Fruit fly (Drosophila melanogaster) whole organism, embryonic: Measurements from ENCODE around the gene Or85a.

Source experiments
- ATbp ChIP-seq: fragments of 200-800 bp; sonication (Bioruptor generic); optimal IDR thresholded peaks from 2 replicates; lab custom pipeline; 2017; ENCODE audit warnings: missing biosample characterization, mild to moderate bottlenecking, missing genetic modification characterization, missing genetic modification reagents
- CG10274 ChIP-seq: fragments of 200-800 bp; sonication (Bioruptor generic); optimal IDR thresholded peaks from 3 replicates; lab custom pipeline; 2017; ENCODE audit warnings: missing biosample characterization, mild to moderate bottlenecking, missing genetic modification characterization
- CG10654 ChIP-seq: fragments of 200-800 bp; sonication (Bioruptor generic); optimal IDR thresholded peaks from 2 replicates; lab custom pipeline; 2016; ENCODE audit warnings: missing biosample characterization, missing genetic modification characterization
- CG12299 ChIP-seq: fragments of 200-800 bp; sonication (Bioruptor generic); optimal IDR thresholded peaks from 2 replicates; lab custom pipeline; 2018; ENCODE audit warnings: missing biosample characterization, mild to moderate bottlenecking, missing genetic modification characterization
- CG13424 ChIP-seq: fragments of 200-800 bp; sonication (Bioruptor generic); optimal IDR thresholded peaks from 2 replicates; lab custom pipeline; 2019; ENCODE audit warnings: missing biosample characterization, mild to moderate bottlenecking, missing genetic modification characterization, moderate library complexity
- CG14014 ChIP-seq: fragments of 200-800 bp; sonication (Bioruptor generic); IDR thresholded peaks from 2 replicates; pipeline ENCODE4 v1.3.6; 2022; ENCODE audit warnings: missing biosample characterization, missing genetic modification characterization
- CG1602 ChIP-seq: fragments of 200-800 bp; sonication (Bioruptor generic); optimal IDR thresholded peaks from 3 replicates; lab custom pipeline; 2016; ENCODE audit warnings: missing biosample characterization, missing genetic modification characterization
- CG1603 ChIP-seq: fragments of 200-800 bp; sonication (Bioruptor generic); optimal IDR thresholded peaks from 2 replicates; lab custom pipeline; 2019; ENCODE audit warnings: missing biosample characterization, mild to moderate bottlenecking, missing genetic modification characterization, moderate library complexity
- CG16813 ChIP-seq: fragments of 200-800 bp; sonication (Bioruptor generic); IDR thresholded peaks from 3 replicates; pipeline ENCODE4 v1.3.6; 2022; ENCODE audit warnings: missing biosample characterization, missing genetic modification characterization; ENCODE audit not compliant: partially characterized antibody
- CG16863 ChIP-seq: fragments of 200-800 bp; sonication (Bioruptor generic); optimal IDR thresholded peaks from 3 replicates; lab custom pipeline; 2016; ENCODE audit warnings: missing biosample characterization, missing genetic modification characterization
- CG17359 ChIP-seq: fragments of 200-800 bp; sonication (Bioruptor generic); optimal IDR thresholded peaks from 3 replicates; lab custom pipeline; 2018; ENCODE audit warnings: missing biosample characterization, mild to moderate bottlenecking, missing genetic modification characterization, moderate library complexity
- CG17829 ChIP-seq: fragments of 200-800 bp; optimal IDR thresholded peaks from 2 replicates; lab custom pipeline; 2019; ENCODE audit warnings: missing biosample characterization, mild to moderate bottlenecking, missing genetic modification characterization, moderate library complexity
- CG2199 ChIP-seq: fragments of 200-800 bp; sonication (Bioruptor generic); IDR thresholded peaks from 3 replicates; pipeline ENCODE4 v1.3.6; 2022; ENCODE audit warnings: missing biosample characterization, missing genetic modification characterization
- CG2202 ChIP-seq: fragments of 200-800 bp; sonication (Bioruptor generic); optimal IDR thresholded peaks from 2 replicates; lab custom pipeline; 2018; ENCODE audit warnings: missing biosample characterization, mild to moderate bottlenecking, missing genetic modification characterization
- CG2678 ChIP-seq: fragments of 200-800 bp; sonication (Bioruptor generic); optimal IDR thresholded peaks from 3 replicates; lab custom pipeline; 2019; ENCODE audit warnings: missing biosample characterization, mild to moderate bottlenecking, missing genetic modification characterization, moderate library complexity
- CG2712 ChIP-seq: fragments of 200-800 bp; optimal IDR thresholded peaks from 3 replicates; lab custom pipeline; 2019; ENCODE audit warnings: missing biosample characterization, mild to moderate bottlenecking, missing genetic modification characterization, moderate library complexity
- CG30020 ChIP-seq: fragments of 200-800 bp; optimal IDR thresholded peaks from 2 replicates; lab custom pipeline; 2019; ENCODE audit warnings: missing biosample characterization, mild to moderate bottlenecking, missing genetic modification characterization, moderate library complexity
- CG3281 ChIP-seq: fragments of 200-800 bp; sonication (Bioruptor generic); optimal IDR thresholded peaks from 3 replicates; lab custom pipeline; 2017; ENCODE audit warnings: missing biosample characterization, mild to moderate bottlenecking, missing genetic modification characterization
- CG34376 ChIP-seq: fragments of 200-800 bp; sonication (Bioruptor generic); optimal IDR thresholded peaks from 2 replicates; lab custom pipeline; 2018; ENCODE audit warnings: missing biosample characterization, mild to moderate bottlenecking, missing genetic modification characterization
- CG6683 ChIP-seq: fragments of 200-800 bp; sonication (Bioruptor generic); optimal IDR thresholded peaks from 2 replicates; lab custom pipeline; 2017; ENCODE audit warnings: missing biosample characterization, mild to moderate bottlenecking, missing genetic modification characterization, missing genetic modification reagents
- CG7928 ChIP-seq: fragments of 200-800 bp; sonication (Bioruptor generic); optimal IDR thresholded peaks from 2 replicates; lab custom pipeline; 2017; ENCODE audit warnings: missing biosample characterization, mild to moderate bottlenecking, missing genetic modification characterization
- CG7987 ChIP-seq: fragments of 200-800 bp; sonication (Bioruptor generic); optimal IDR thresholded peaks from 2 replicates; lab custom pipeline; 2018; ENCODE audit warnings: missing biosample characterization, mild to moderate bottlenecking, missing genetic modification characterization, moderate library complexity
- CG8290 ChIP-seq, 3 experiments: fragments of 200-800 bp; sonication (Bioruptor generic); optimal IDR thresholded peaks; 2 replicates each; lab custom pipeline; 2016 to 2019; ENCODE audit warnings: missing biosample characterization in 3 of 3, missing genetic modification characterization in 3 of 3, mild to moderate bottlenecking in 2 of 3, moderate library complexity in 1 of 3
- CG9932 ChIP-seq: fragments of 200-800 bp; sonication (Bioruptor generic); IDR thresholded peaks from 2 replicates; pipeline ENCODE4 v1.3.6; 2022; ENCODE audit warnings: missing biosample characterization, missing genetic modification characterization
- Dad ChIP-seq: fragments of 200-800 bp; sonication (Bioruptor generic); optimal IDR thresholded peaks from 3 replicates; lab custom pipeline; 2016; ENCODE audit warnings: missing biosample characterization, missing genetic modification characterization
- Elba2 ChIP-seq: fragments of 200-800 bp; sonication (Bioruptor generic); optimal IDR thresholded peaks from 3 replicates; lab custom pipeline; 2016; ENCODE audit warnings: missing biosample characterization, missing genetic modification characterization
- Ets65A ChIP-seq: fragments of 200-800 bp; sonication (Bioruptor generic); peaks from one replicate; lab custom pipeline; 2016; ENCODE audit warnings: missing biosample characterization, missing genetic modification characterization
- GATAe ChIP-seq: fragments of 200-800 bp; sonication (Bioruptor generic); conservative IDR thresholded peaks from 2 replicates; pipeline ENCODE4 v1.3.6; 2022; ENCODE audit warnings: missing biosample characterization, missing genetic modification characterization
- H2.0 ChIP-seq: fragments of 200-800 bp; sonication (Bioruptor generic); IDR thresholded peaks from 2 replicates; pipeline ENCODE4 v1.3.6; 2022; ENCODE audit warnings: missing biosample characterization, missing genetic modification characterization
- HmgZ ChIP-seq: fragments of 200-800 bp; sonication (Bioruptor generic); optimal IDR thresholded peaks from 2 replicates; lab custom pipeline; 2018; ENCODE audit warnings: missing biosample characterization, mild to moderate bottlenecking, missing genetic modification characterization
- Hr78 ChIP-seq, 2 experiments: fragments of 200-800 bp in 1 of 2; fragments of >200 bp in 1 of 2; sonication (Bioruptor generic) in 1 of 2; optimal IDR thresholded peaks; 2 replicates each; lab custom pipeline; 2017 to 2019; ENCODE audit warnings: missing biosample characterization in 2 of 2, missing genetic modification characterization in 2 of 2, mild to moderate bottlenecking in 1 of 2, moderate library complexity in 1 of 2
- MBD-R2 ChIP-seq: fragments of 200-800 bp; sonication (Bioruptor generic); IDR thresholded peaks from 2 replicates; pipeline ENCODE4 v1.3.6; 2022; ENCODE audit warnings: missing biosample characterization, missing genetic modification characterization
- MESR4 ChIP-seq: fragments of 200-800 bp; sonication (Bioruptor generic); optimal IDR thresholded peaks from 2 replicates; lab custom pipeline; 2018; ENCODE audit warnings: missing biosample characterization, mild to moderate bottlenecking, missing genetic modification characterization, moderate library complexity
- Meics ChIP-seq: fragments of 200-800 bp; sonication (Bioruptor generic); optimal IDR thresholded peaks from 2 replicates; lab custom pipeline; 2017; ENCODE audit warnings: missing biosample characterization, mild to moderate bottlenecking, missing genetic modification characterization
- Neu2 ChIP-seq: fragments of 200-800 bp; sonication (Bioruptor generic); optimal IDR thresholded peaks from 3 replicates; lab custom pipeline; 2016; ENCODE audit warnings: missing biosample characterization, missing genetic modification characterization, borderline replicate concordance
- Pdp1 ChIP-seq, 2 experiments: fragments of 200-800 bp; sonication (Bioruptor generic); optimal IDR thresholded peaks; 3 replicates each; lab custom pipeline; 2016; ENCODE audit warnings: missing biosample characterization in 2 of 2, missing genetic modification characterization in 2 of 2, mild to moderate bottlenecking in 1 of 2, moderate library complexity in 1 of 2
- Rfx ChIP-seq: fragments of 200-800 bp; sonication (Bioruptor generic); IDR thresholded peaks from 2 replicates; pipeline ENCODE4 v1.3.6; 2022; ENCODE audit warnings: missing biosample characterization, missing genetic modification characterization
- Xbp1 ChIP-seq: fragments of 200-800 bp; sonication (Bioruptor generic); optimal IDR thresholded peaks from 3 replicates; lab custom pipeline; 2016; ENCODE audit warnings: missing biosample characterization, mild to moderate bottlenecking, missing genetic modification characterization
- ase ChIP-seq: fragments of 200-800 bp; sonication (Bioruptor generic); IDR thresholded peaks from 3 replicates; pipeline ENCODE4 v1.3.6; 2022; ENCODE audit warnings: missing biosample characterization, missing genetic modification characterization
- chinmo ChIP-seq: fragments of 200-800 bp; sonication (Bioruptor generic); IDR thresholded peaks from 4 replicates; pipeline ENCODE4 v1.3.6; 2022; ENCODE audit warnings: missing biosample characterization, missing genetic modification characterization; ENCODE audit not compliant: partially characterized antibody
- chm ChIP-seq: fragments of 200-800 bp; sonication (Bioruptor generic); IDR thresholded peaks from 2 replicates; pipeline ENCODE4 v1.3.6; 2022; ENCODE audit warnings: missing biosample characterization, missing genetic modification characterization
- crp ChIP-seq, 2 experiments: fragments of 200-800 bp; sonication (Bioruptor generic); optimal IDR thresholded peaks; 2 replicates in 1 of 2; 3 replicates in 1 of 2; lab custom pipeline; 2017; ENCODE audit warnings: missing biosample characterization in 2 of 2, missing genetic modification characterization in 2 of 2, mild to moderate bottlenecking in 1 of 2, moderate library complexity in 1 of 2
- eve ChIP-seq, 2 experiments: fragments of >200 bp; optimal IDR thresholded peaks; 2 replicates each; lab custom pipeline; 2017; ENCODE audit warnings: missing biosample characterization in 2 of 2, missing genetic modification characterization in 2 of 2
- gem ChIP-seq: fragments of 200-800 bp; sonication (Bioruptor generic); optimal IDR thresholded peaks from 2 replicates; lab custom pipeline; 2019; ENCODE audit warnings: missing biosample characterization, mild to moderate bottlenecking, missing genetic modification characterization, moderate library complexity
- hb ChIP-seq: fragments of 200-800 bp; sonication (Bioruptor generic); IDR thresholded peaks from 3 replicates; pipeline ENCODE4 v1.3.6; 2022; ENCODE audit warnings: missing biosample characterization, missing genetic modification characterization; ENCODE audit not compliant: partially characterized antibody
- jigr1 ChIP-seq: fragments of 200-800 bp; sonication (Bioruptor generic); IDR thresholded peaks from 3 replicates; pipeline ENCODE4 v1.3.6; 2022; ENCODE audit warnings: missing biosample characterization, missing genetic modification characterization
- sd ChIP-seq: fragments of 200-800 bp; sonication (Bioruptor generic); optimal IDR thresholded peaks from 3 replicates; lab custom pipeline; 2018; ENCODE audit warnings: missing biosample characterization, mild to moderate bottlenecking, missing genetic modification characterization, moderate library complexity
- sens ChIP-seq: fragments of 200-800 bp; sonication (Bioruptor generic); peaks from one replicate; lab custom pipeline; 2016; ENCODE audit warnings: missing biosample characterization, missing genetic modification characterization
- slp2 ChIP-seq: fragments of 200-800 bp; sonication (Bioruptor generic); optimal IDR thresholded peaks from 2 replicates; lab custom pipeline; 2016; ENCODE audit warnings: missing biosample characterization, missing genetic modification characterization
- zen ChIP-seq: fragments of 200-800 bp; sonication (Bioruptor generic); optimal IDR thresholded peaks from 3 replicates; lab custom pipeline; 2018; ENCODE audit warnings: missing biosample characterization, mild to moderate bottlenecking, missing genetic modification characterization, moderate library complexity

Or85a gene

dm6 chr3R:8303848-8304247 lies 17.7 kb upstream of the Or85a start, which contains the start of gene nac (continued):
- TF ChIP-seq Ets65A (GFP tag; lab: Kevin White, UChicago) (peak; percentile 11), CG14014 (peak; percentile 34; the same call in 1 of the 2 replicates), Hr78 (GFP tag; optimal IDR thresholded peaks at IDR 0.05; lab: Kevin White, UChicago) (no peak), crp (GFP tag; optimal IDR thresholded peaks at IDR 0.05; lab: Kevin White, UChicago) (peak; percentile 65 to 90), CG12299 (tag; lab: Kevin White, UChicago) (no peak), GATAe (GFP tag; lab: Robert Waterston, UW) (no peak), CG10274 (GFP tag; lab: Kevin White, UChicago) (no peak), MBD-R2 (GFP tag; lab: Robert Waterston, UW) (peak; percentile 79), CG16863 (no peak), ase (GFP tag; lab: Robert Waterston, UW) (no peak), sd (tag; lab: Kevin White, UChicago) (no peak), slp2 (GFP tag; lab: Kevin White, UChicago) (no peak), CG7987 (GFP tag; lab: Kevin White, UChicago) (peak; percentile 12), CG1603 (tag; lab: Kevin White, UChicago) (peak; percentile 9), CG6683 (no peak), CG8290 (GFP tag; optimal IDR thresholded peaks at IDR 0.05; lab: Kevin White, UChicago) (no peak), CG8290 (tag; optimal IDR thresholded peaks at IDR 0.05; lab: Kevin White, UChicago) (peak in 1 of 2 experiments; percentile 62), CG2678 (tag; lab: Kevin White, UChicago) (no peak), ATbp (GFP tag; lab: Kevin White, UChicago) (no peak), CG13424 (tag; lab: Kevin White, UChicago) (no peak), CG1602 (no peak), eve (GFP tag; optimal IDR thresholded peaks at IDR 0.05; lab: Kevin White, UChicago) (no peak), MESR4 (GFP tag; lab: Kevin White, UChicago) (peak; percentile 41), CG17829 (tag; lab: Kevin White, UChicago) (no peak), sens (no peak), hb (GFP tag; lab: Robert Waterston, UW) (no peak), Rfx (GFP tag; lab: Robert Waterston, UW) (peak; percentile 40; the same call in 1 of the 2 replicates), CG9932 (peak; percentile 49), CG2712 (tag; lab: Kevin White, UChicago) (peak; percentile 7), CG3281 (GFP tag; lab: Kevin White, UChicago) (peak; percentile 8), Pdp1 (GFP tag; optimal IDR thresholded peaks at IDR 0.05; lab: Kevin White, UChicago) (peak in 1 of 2 experiments; percentile 21), CG17359 (tag; lab: Kevin White, UChicago) (no peak), chm (GFP tag; lab: Robert Waterston, UW) (no peak), HmgZ (tag; lab: Kevin White, UChicago) (peak; percentile 41), CG2202 (tag; lab: Kevin White, UChicago) (no peak), Neu2 (GFP tag; lab: Kevin White, UChicago) (no peak), zen (tag; lab: Kevin White, UChicago) (peak; percentile 33), Xbp1 (GFP tag; lab: Kevin White, UChicago) (peak; percentile 28), Meics (peak; percentile 10), Dad (GFP tag; lab: Kevin White, UChicago) (no peak), Elba2 (GFP tag; lab: Kevin White, UChicago) (no peak), gem (no peak), CG16813 (GFP tag; lab: Robert Waterston, UW) (no peak), H2.0 (GFP tag; lab: Robert Waterston, UW) (no peak), CG10654 (GFP tag; lab: Kevin White, UChicago) (no peak), CG7928 (GFP tag; lab: Kevin White, UChicago) (no peak), CG34376 (peak; percentile 65), jigr1 (no peak), CG30020 (tag; lab: Kevin White, UChicago) (no peak), CG2199 (GFP tag; lab: Robert Waterston, UW) (peak; percentile 26; the same call in 1 of the 3 replicates), chinmo (no peak)
